Fruit fly (Drosophila melanogaster): Measurements from ENCODE around the gene CG13786.

The CG13786 gene

dm6 chr2L:7215657-7216056 lies 37.1 kb downstream of the CG13786 start (continued):
- TF ChIP-seq cg (GFP tag; optimal IDR thresholded peaks at IDR 0.05) (no peak), CG14050 (GFP tag; IDR thresholded peaks at IDR 0.05) (no peak), NFAT (GFP tag; IDR thresholded peaks at IDR 0.05) (no peak), Blimp-1 (GFP tag; optimal IDR thresholded peaks at IDR 0.05) (peak; percentile 9), ATbp (GFP tag; optimal IDR thresholded peaks at IDR 0.05) (peak; percentile 61), Fer1 (GFP tag; optimal IDR thresholded peaks at IDR 0.05) (peak; percentile 38), Trl (optimal IDR thresholded peaks at IDR 0.05) (no peak), Trl (GFP tag; optimal IDR thresholded peaks at IDR 0.05) (no peak), Gsc (GFP tag; IDR thresholded peaks at IDR 0.05) (no peak), CG18764 (GFP tag; optimal IDR thresholded peaks at IDR 0.05) (no peak), ken (GFP tag; IDR thresholded peaks at IDR 0.05) (no peak), CG11093 (GFP tag; IDR thresholded peaks at IDR 0.05) (no peak), nau (GFP tag; optimal IDR thresholded peaks at IDR 0.05) (peak; percentile 13), CG12659 (GFP tag; optimal IDR thresholded peaks at IDR 0.05) (peak; percentile 6), Bteb2 (GFP tag; optimal IDR thresholded peaks at IDR 0.05) (no peak), bsh (GFP tag; optimal IDR thresholded peaks at IDR 0.05) (peak in 1 of 2 experiments; percentile 30), MTF-1 (GFP tag; optimal IDR thresholded peaks at IDR 0.05; ENCODE audit: borderline replicate concordance) (peak; percentile 13), hb (GFP tag; IDR thresholded peaks at IDR 0.05; ENCODE audit: partially characterized antibody) (no peak), wek (GFP tag; optimal IDR thresholded peaks at IDR 0.05) (peak; percentile 47), twi (tag; optimal IDR thresholded peaks at IDR 0.05) (no peak), Atf6 (GFP tag; IDR thresholded peaks at IDR 0.05) (no peak), E2f2 (GFP tag; IDR thresholded peaks at IDR 0.05) (no peak), esg (GFP tag; conservative IDR thresholded peaks at IDR 0.05) (no peak), CG4282 (GFP tag; optimal IDR thresholded peaks at IDR 0.05) (no peak), Pdp1 (GFP tag; optimal IDR thresholded peaks at IDR 0.05) (no peak), Hr39 (optimal IDR thresholded peaks at IDR 0.05) (no peak), CG2202 (tag; optimal IDR thresholded peaks at IDR 0.05) (no peak), NC2α (GFP tag; optimal IDR thresholded peaks at IDR 0.05) (no peak), CG2116 (GFP tag; optimal IDR thresholded peaks at IDR 0.05) (no peak), HmgZ (tag; optimal IDR thresholded peaks at IDR 0.05) (no peak), CG2712 (tag; optimal IDR thresholded peaks at IDR 0.05) (no peak), kni (GFP tag; optimal IDR thresholded peaks at IDR 0.05) (no peak), CG16779 (GFP tag; IDR thresholded peaks at IDR 0.05) (no peak), Gug (GFP tag; IDR thresholded peaks at IDR 0.05) (no peak), CG18619 (GFP tag; optimal IDR thresholded peaks at IDR 0.05) (peak; percentile 22), dmrt99B (tag; optimal IDR thresholded peaks at IDR 0.05) (peak; percentile 31), CG10654 (GFP tag; optimal IDR thresholded peaks at IDR 0.05) (no peak), dm (GFP tag; optimal IDR thresholded peaks at IDR 0.05) (no peak), zfh1 (GFP tag; IDR thresholded peaks at IDR 0.05) (no peak), CG1792 (GFP tag; optimal IDR thresholded peaks at IDR 0.05) (no peak), CrebB (tag; optimal IDR thresholded peaks at IDR 0.05) (peak; percentile 36), wor (GFP tag; IDR thresholded peaks at IDR 0.05) (no peak), scrt (GFP tag; optimal IDR thresholded peaks at IDR 0.05) (no peak), Meics (GFP tag; optimal IDR thresholded peaks at IDR 0.05) (peak; percentile 14), sima (GFP tag; optimal IDR thresholded peaks at IDR 0.05) (no peak), CG4617 (GFP tag; optimal IDR thresholded peaks at IDR 0.05; ENCODE audit: borderline replicate concordance) (no peak), insv (GFP tag; optimal IDR thresholded peaks at IDR 0.05) (no peak), CG4404 (GFP tag; IDR thresholded peaks at IDR 0.05) (no peak), Chrac-16 (GFP tag; optimal IDR thresholded peaks at IDR 0.05) (no peak), Asciz (GFP tag; optimal IDR thresholded peaks at IDR 0.05) (peak; percentile 51), Hmr (GFP tag; optimal IDR thresholded peaks at IDR 0.05) (peak; percentile 41), unpg (GFP tag; optimal IDR thresholded peaks at IDR 0.05) (peak; percentile 28)
